Worm (Caenorhabditis elegans) whole organism, young adult: ENCODE results near the gene srz-83.

Experiments used
- C17E4.6 ChIP-seq: fragments of 200-800 bp; sonication (Bioruptor generic); IDR thresholded peaks from 2 replicates; pipeline ENCODE4 v1.3.6; 2022; ENCODE audit warnings: missing genetic modification reagents, missing genetic modification characterization, missing compliant biosample characterization
- aptf-2 ChIP-seq: fragments of 200-800 bp; sonication (Bioruptor generic); conservative IDR thresholded peaks from 2 replicates; pipeline ENCODE4 v1.3.6; 2022; ENCODE audit warnings: missing genetic modification reagents, missing genetic modification characterization, missing compliant biosample characterization
- athp-1 ChIP-seq: sonication (generic microtip); optimal IDR thresholded peaks from 2 replicates; lab custom pipeline; 2017; ENCODE audit warnings: mild to moderate bottlenecking, missing genetic modification characterization, missing compliant biosample characterization
- attf-6 ChIP-seq: fragments of 200-800 bp; sonication (Bioruptor generic); IDR thresholded peaks from 2 replicates; pipeline ENCODE4 v1.3.6; 2022; ENCODE audit warnings: missing genetic modification reagents, missing genetic modification characterization, missing compliant biosample characterization
- ceh-91 ChIP-seq: fragments of 200-800 bp; sonication (Bioruptor generic); IDR thresholded peaks from 2 replicates; pipeline ENCODE4 v1.3.6; 2022; ENCODE audit warnings: missing genetic modification reagents, missing genetic modification characterization, missing compliant biosample characterization
- chd-7 ChIP-seq: sonication (generic microtip); optimal IDR thresholded peaks from 2 replicates; lab custom pipeline; 2016; ENCODE audit warnings: mild to moderate bottlenecking, missing genetic modification characterization, moderate library complexity, missing compliant biosample characterization
- ekl-4 ChIP-seq: fragments of 200-800 bp; sonication (Bioruptor generic); IDR thresholded peaks from 2 replicates; pipeline ENCODE4 v1.3.6; 2022; ENCODE audit warnings: missing genetic modification reagents, missing genetic modification characterization, missing compliant biosample characterization
- ets-4 ChIP-seq: fragments of 200-800 bp; sonication (Bioruptor generic); optimal IDR thresholded peaks from 2 replicates; lab custom pipeline; 2018; ENCODE audit warnings: mild to moderate bottlenecking, missing genetic modification characterization, missing compliant biosample characterization
- gei-17 ChIP-seq: fragments of 200-800 bp; sonication (Bioruptor generic); optimal IDR thresholded peaks from 2 replicates; lab custom pipeline; 2018; ENCODE audit warnings: mild to moderate bottlenecking, missing genetic modification characterization, missing compliant biosample characterization
- lir-1 ChIP-seq: fragments of 200-800 bp; sonication (Bioruptor generic); conservative IDR thresholded peaks from 2 replicates; pipeline ENCODE4 v1.3.6; 2022; ENCODE audit warnings: missing genetic modification reagents, missing genetic modification characterization, missing compliant biosample characterization
- rcor-1 ChIP-seq: fragments of 200-800 bp; sonication (Bioruptor generic); IDR thresholded peaks from 2 replicates; pipeline ENCODE4 v1.3.6; 2022; ENCODE audit warnings: missing genetic modification reagents, missing genetic modification characterization, missing compliant biosample characterization
- rpc-1 ChIP-seq, 2 experiments: fragments of 150-350 bp in 1 of 2; sonication (generic microtip) in 1 of 2; optimal IDR thresholded peaks; 2 replicates each; lab custom pipeline; 2014 to 2018; ENCODE audit warnings: missing biosample characterization in 1 of 2, missing genetic modification characterization in 1 of 2, missing genetic modification reagents in 1 of 2, missing genotype in 1 of 2

DNA sequence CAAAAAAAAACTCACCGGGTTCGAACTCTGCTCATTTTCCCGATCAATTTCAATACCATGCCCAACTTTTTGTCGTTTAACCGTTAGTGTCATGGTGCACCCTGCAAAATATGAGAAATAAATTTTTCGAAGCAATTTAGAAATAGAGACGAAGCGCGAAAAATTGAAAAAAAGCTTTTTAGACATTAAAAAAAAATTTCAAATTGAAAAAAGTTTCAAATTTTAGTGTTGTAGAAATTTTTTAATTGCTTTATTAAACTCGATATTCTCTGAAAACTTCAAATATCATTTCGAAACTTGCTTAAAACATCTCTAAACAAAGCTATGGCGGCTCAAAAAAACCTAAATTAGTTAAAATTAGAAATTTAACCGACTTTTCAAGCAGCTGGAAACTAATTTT lies 43.3 kb downstream of the srz-83 start, which contains the start of gene nstp-6:
- no peak for TF ChIP-seq aptf-2 (GFP tag; lab: Robert Waterston, UW)
- TF ChIP-seq chd-7 (tag; lab: Kevin White, UChicago) = no peak
- TF ChIP-seq gei-17 = no peak
- TF ChIP-seq ets-4 (GFP tag; lab: Kevin White, UChicago) = no peak
- no peak for TF ChIP-seq athp-1 (tag; lab: Kevin White, UChicago)
- no peak for TF ChIP-seq lir-1 (GFP tag; lab: Robert Waterston, UW)
- TF ChIP-seq rpc-1 (optimal IDR thresholded peaks at IDR 0.05; lab: Kevin White, UChicago) = no peak
- TF ChIP-seq rpc-1 (tag; optimal IDR thresholded peaks at IDR 0.05; lab: Kevin White, UChicago) = no peak
- no peak for TF ChIP-seq ceh-91
- TF ChIP-seq rcor-1 (GFP tag; lab: Robert Waterston, UW) = no peak
- TF ChIP-seq C17E4.6 (GFP tag; lab: Robert Waterston, UW) = no peak
- TF ChIP-seq attf-6 (GFP tag; lab: Robert Waterston, UW) = no peak
- TF ChIP-seq ekl-4 (GFP tag; lab: Robert Waterston, UW) = no peak
